Worm (Caenorhabditis elegans): Measurements from ENCODE around the gene F38H4.6.
A peak's percentile ranks its signal among the peaks of the same experiment; 100 is the strongest.

Gene F38H4.6

DNA sequence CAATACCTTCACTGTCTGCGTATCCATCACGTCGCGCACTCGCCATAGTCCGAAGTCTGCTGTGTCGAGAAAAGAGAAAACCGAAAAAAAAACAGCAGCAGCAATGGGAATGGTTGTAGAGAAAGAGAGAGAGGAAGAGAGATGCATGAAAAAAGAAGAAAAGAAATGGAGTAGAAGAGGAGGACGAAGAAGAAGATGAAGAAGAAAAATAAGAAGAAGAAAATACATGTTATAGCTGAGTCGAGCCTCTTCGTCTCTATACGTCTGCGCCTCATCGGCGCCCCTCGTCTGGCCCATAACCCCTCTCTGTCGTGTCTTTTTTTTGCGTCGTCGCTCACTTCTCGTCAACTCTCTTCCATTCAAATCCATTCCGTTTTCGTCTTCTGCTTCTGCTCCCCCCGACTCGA lies 38.0 kb downstream of the F38H4.6 start (continued):
- TF ChIP-seq skn-1 (tag; optimal IDR thresholded peaks at IDR 0.05) (peak; percentile 28), lin-14 (GFP tag; optimal IDR thresholded peaks at IDR 0.05) (peak; percentile 97), nhr-12 (tag; optimal IDR thresholded peaks at IDR 0.05) (no peak), isw-1 (GFP tag; IDR thresholded peaks at IDR 0.05) (peak; percentile 58), xbp-1 (tag; optimal IDR thresholded peaks at IDR 0.05) (peak; percentile 55), aly-2 (tag; optimal IDR thresholded peaks at IDR 0.05) (peak; percentile 62), lir-3 (tag; optimal IDR thresholded peaks at IDR 0.05; ENCODE audit: poor library complexity) (peak; percentile 50), ceh-82 (tag; optimal IDR thresholded peaks at IDR 0.05) (peak; percentile 4 to 62 (median 56)), ceh-63 (GFP tag; optimal IDR thresholded peaks at IDR 0.05) (no peak), nhr-85 (tag) (peak; percentile 82), lin-35 (GFP tag; optimal IDR thresholded peaks at IDR 0.05) (peak; percentile 58 to 69), nhr-77 (tag; optimal IDR thresholded peaks at IDR 0.05) (peak; percentile 73), nhr-28 (tag; optimal IDR thresholded peaks at IDR 0.05) (no peak), ztf-4 (tag; optimal IDR thresholded peaks at IDR 0.05) (peak; percentile 53), ceh-8 (GFP tag; optimal IDR thresholded peaks at IDR 0.05) (peak; percentile 20), tlp-1 (tag; optimal IDR thresholded peaks at IDR 0.05) (no peak), fkh-4 (tag; optimal IDR thresholded peaks at IDR 0.05; ENCODE audit: borderline replicate concordance) (no peak), unc-86 (tag; optimal IDR thresholded peaks at IDR 0.05) (peak; percentile 84), sptf-1 (tag; optimal IDR thresholded peaks at IDR 0.05) (no peak), sox-4 (tag; optimal IDR thresholded peaks at IDR 0.05) (peak; percentile 30), swsn-7 (tag; optimal IDR thresholded peaks at IDR 0.05) (peak; percentile 82), lsy-2 (tag; optimal IDR thresholded peaks at IDR 0.05) (peak; percentile 77 to 87), irx-1 (tag; optimal IDR thresholded peaks at IDR 0.05) (peak; percentile 72), mep-1 (tag; optimal IDR thresholded peaks at IDR 0.05) (peak; percentile 88), snpc-4 (tag; optimal IDR thresholded peaks at IDR 0.05) (peak; percentile 36), C04F5.9 (tag; optimal IDR thresholded peaks at IDR 0.05) (no peak), fkh-8 (tag; optimal IDR thresholded peaks at IDR 0.05) (peak; percentile 89), egl-27 (tag; optimal IDR thresholded peaks at IDR 0.05) (peak in 1 of 2 experiments; percentile 83), fos-1 (tag; optimal IDR thresholded peaks at IDR 0.05) (peak; percentile 66), blmp-1 (tag; optimal IDR thresholded peaks at IDR 0.05) (peak; percentile 92), unc-130 (tag; optimal IDR thresholded peaks at IDR 0.05) (peak; percentile 67), nhr-20 (tag; optimal IDR thresholded peaks at IDR 0.05) (peak; percentile 73), mef-2 (tag; optimal IDR thresholded peaks at IDR 0.05) (no peak), ces-1 (GFP tag; optimal IDR thresholded peaks at IDR 0.05) (no peak), nhr-11 (tag; optimal IDR thresholded peaks at IDR 0.05) (peak; percentile 14), rnt-1 (tag; optimal IDR thresholded peaks at IDR 0.05) (peak; percentile 39), tbx-2 (tag; optimal IDR thresholded peaks at IDR 0.05) (peak; percentile 75), elt-3 (tag; optimal IDR thresholded peaks at IDR 0.05) (peak in 2 of 6 experiments; percentile 10 to 37)

DNA sequence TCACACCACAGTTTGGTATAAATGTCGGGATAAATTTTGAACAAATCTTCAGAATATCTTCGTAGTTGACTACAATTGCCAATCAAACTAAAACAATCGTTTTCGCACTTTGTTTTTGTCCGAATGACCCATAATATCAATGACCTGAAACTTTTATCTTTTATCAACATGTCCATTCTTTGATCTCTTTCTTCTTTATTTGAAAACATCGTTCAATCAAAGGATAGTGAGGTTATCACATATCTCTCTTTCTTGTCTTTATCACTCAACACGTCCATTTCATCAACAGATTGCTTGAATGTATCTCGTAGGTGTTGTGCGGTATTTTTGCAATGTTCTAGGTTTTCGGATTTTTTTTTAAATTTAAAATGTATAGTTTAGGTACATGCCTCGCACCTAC lies 38.6 kb downstream of the F38H4.6 start:
- TF ChIP-seq elt-3 (tag; optimal IDR thresholded peaks at IDR 0.05) (peak in 5 of 6 experiments; percentile 27 to 66 (median 53)), lin-14 (GFP tag; optimal IDR thresholded peaks at IDR 0.05) (peak; percentile 7), fkh-8 (tag; optimal IDR thresholded peaks at IDR 0.05) (no peak), egl-13 (tag; optimal IDR thresholded peaks at IDR 0.05) (no peak), nhr-85 (tag) (peak; percentile 62), nhr-20 (tag; optimal IDR thresholded peaks at IDR 0.05) (peak; percentile 49), ceh-90 (tag; optimal IDR thresholded peaks at IDR 0.05) (no peak), ama-1 (optimal IDR thresholded peaks at IDR 0.05) (no peak), unc-130 (tag; optimal IDR thresholded peaks at IDR 0.05) (no peak), blmp-1 (tag; optimal IDR thresholded peaks at IDR 0.05) (peak; percentile 69), lin-13 (GFP tag; optimal IDR thresholded peaks at IDR 0.05) (no peak), lsy-2 (tag; optimal IDR thresholded peaks at IDR 0.05) (peak in 1 of 2 experiments; percentile 23)

DNA sequence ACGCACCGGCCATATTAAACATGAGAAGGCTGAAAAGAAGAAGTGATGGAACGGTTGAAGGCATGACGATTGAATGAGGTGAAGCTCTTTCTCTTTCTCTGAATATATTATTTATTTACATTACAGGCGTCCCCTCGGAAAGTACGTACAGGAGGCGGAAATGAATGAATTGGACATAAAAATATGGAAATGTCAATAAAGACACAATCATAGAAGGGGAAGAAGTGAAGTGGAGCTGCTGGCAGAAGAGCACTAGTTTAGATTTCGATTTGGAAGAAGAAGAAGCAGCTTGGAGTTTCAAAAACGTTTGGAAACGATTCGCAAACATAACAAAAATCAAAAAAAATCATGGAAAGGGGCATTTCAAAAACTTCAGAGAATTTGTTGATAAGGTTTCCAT lies 43.6 kb downstream of the F38H4.6 start, which contains the start of gene H01G02.1:
Gene H01G02.1 (minus strand): TSS at position 101 of the 400 bp plus-strand sequence.
- TF ChIP-seq nhr-84 (tag; optimal IDR thresholded peaks at IDR 0.05) (no peak), egl-13 (tag; optimal IDR thresholded peaks at IDR 0.05) (no peak), lin-35 (GFP tag; optimal IDR thresholded peaks at IDR 0.05) (no peak), elt-3 (tag; optimal IDR thresholded peaks at IDR 0.05) (no peak), ces-1 (GFP tag; optimal IDR thresholded peaks at IDR 0.05) (no peak), fos-1 (tag; optimal IDR thresholded peaks at IDR 0.05) (no peak), nhr-77 (tag; optimal IDR thresholded peaks at IDR 0.05) (no peak), egl-27 (tag; optimal IDR thresholded peaks at IDR 0.05) (no peak), C04F5.9 (tag; optimal IDR thresholded peaks at IDR 0.05) (no peak), lsy-2 (tag; optimal IDR thresholded peaks at IDR 0.05) (no peak), aly-2 (tag; optimal IDR thresholded peaks at IDR 0.05) (no peak), zip-4 (GFP tag; optimal IDR thresholded peaks at IDR 0.05) (no peak), mep-1 (tag; optimal IDR thresholded peaks at IDR 0.05) (no peak), swsn-7 (tag; optimal IDR thresholded peaks at IDR 0.05) (no peak), ztf-11 (tag; optimal IDR thresholded peaks at IDR 0.05) (no peak), dsc-1 (tag; optimal IDR thresholded peaks at IDR 0.05) (no peak)
